Worm (Caenorhabditis elegans): ENCODE measurements around the gene acox-1.5.
A peak's percentile ranks its signal among the peaks of the same experiment; 100 is the strongest.

ce11 chrIII:9542816-9543215 is 49.2 kb downstream of the acox-1.5 start, which contains the start of gene eif-2Balpha:
- TF ChIP-seq him-1 (tag; optimal IDR thresholded peaks at IDR 0.05) (no peak), dao-5 (tag; optimal IDR thresholded peaks at IDR 0.05) (no peak), W03F9.2 (tag; optimal IDR thresholded peaks at IDR 0.05) (peak; percentile 56)

Measured in whole organism, L4/young adult.